Worm (Caenorhabditis elegans) whole organism, L4 larva: ENCODE measurements around the gene frk-1.

Experiments used
- egl-27 ChIP-seq: sonication (generic microtip); optimal IDR thresholded peaks from 3 replicates; lab custom pipeline; 2017; ENCODE audit warnings: missing biosample characterization, missing genetic modification reagents, missing genetic modification characterization
- lin-15B ChIP-seq: fragments of 150-350 bp; sonication (generic microtip); optimal IDR thresholded peaks from 3 replicates; lab custom pipeline; 2014; ENCODE audit warnings: missing biosample characterization, missing genetic modification characterization
- lir-3 ChIP-seq: sonication (generic microtip); optimal IDR thresholded peaks from 2 replicates; lab custom pipeline; 2016; ENCODE audit warnings: mild to moderate bottlenecking, missing genetic modification characterization, missing compliant biosample characterization
- nhr-237 ChIP-seq: sonication (generic microtip); optimal IDR thresholded peaks from 2 replicates; lab custom pipeline; 2017; ENCODE audit warnings: missing biosample characterization, missing genetic modification characterization
- nhr-41 ChIP-seq: fragments of 200-800 bp; sonication (Bioruptor generic); IDR thresholded peaks from 2 replicates; pipeline ENCODE4 v1.3.6; 2022; ENCODE audit warnings: missing genetic modification reagents, missing genetic modification characterization, missing compliant biosample characterization
- zag-1 ChIP-seq: fragments of 150-350 bp; optimal IDR thresholded peaks from 2 replicates; lab custom pipeline; 2014; ENCODE audit warnings: missing biosample characterization, missing genetic modification characterization

- no peak for TF ChIP-seq nhr-237
- no peak for TF ChIP-seq nhr-41 (GFP tag; lab: Robert Waterston, UW)
- TF ChIP-seq zag-1, result no peak
- no peak for TF ChIP-seq lir-3 (tag; lab: Kevin White, UChicago)
- TF ChIP-seq egl-27, result no peak
- TF ChIP-seq lin-15B (tag; lab: Kevin White, UChicago), result no peak
Measured at ce11 chrIV:10042881-10043280, at the start of gene frk-1.
